Worm (Caenorhabditis elegans) whole organism, late embryonic: Measurements from ENCODE around the gene gpx-2.

Experiments
- C38D4.7 ChIP-seq: fragments of 200-800 bp; sonication (Bioruptor generic); optimal IDR thresholded peaks from 2 replicates; lab custom pipeline; 2018; ENCODE audit warnings: mild to moderate bottlenecking, missing genetic modification characterization, moderate library complexity, missing compliant biosample characterization
- K02D7.2 ChIP-seq: sonication (generic microtip); optimal IDR thresholded peaks from 2 replicates; lab custom pipeline; 2017; ENCODE audit warnings: mild to moderate bottlenecking, missing genetic modification characterization, missing compliant biosample characterization
- T23F11.4 ChIP-seq: fragments of 200-800 bp; sonication (Bioruptor generic); optimal IDR thresholded peaks from 2 replicates; lab custom pipeline; 2018; ENCODE audit warnings: mild to moderate bottlenecking, missing genetic modification characterization, missing compliant biosample characterization
- Y22D7AL.16 ChIP-seq: sonication (generic microtip); optimal IDR thresholded peaks from 2 replicates; lab custom pipeline; 2016; ENCODE audit warnings: missing genetic modification characterization, missing compliant biosample characterization
- ahr-1 ChIP-seq: sonication (generic microtip); optimal IDR thresholded peaks from 2 replicates; lab custom pipeline; 2016; ENCODE audit warnings: missing genetic modification characterization, missing compliant biosample characterization
- ama-1 ChIP-seq: fragments of 150-350 bp; optimal IDR thresholded peaks from 2 replicates; lab custom pipeline; 2014
- ceh-14 ChIP-seq: sonication (generic microtip); optimal IDR thresholded peaks from 2 replicates; lab custom pipeline; 2016; ENCODE audit warnings: missing genotype, missing genetic modification characterization, missing compliant biosample characterization
- ceh-19 ChIP-seq: fragments of 200-800 bp; sonication (Bioruptor generic); optimal IDR thresholded peaks from 2 replicates; lab custom pipeline; 2018; ENCODE audit warnings: mild to moderate bottlenecking, missing genetic modification characterization, missing compliant biosample characterization
- ceh-22 ChIP-seq: sonication (generic microtip); optimal IDR thresholded peaks from 2 replicates; lab custom pipeline; 2017; ENCODE audit warnings: missing biosample characterization, missing genetic modification characterization
- ceh-24 ChIP-seq: sonication (generic microtip); optimal IDR thresholded peaks from 2 replicates; lab custom pipeline; 2016; ENCODE audit warnings: mild to moderate bottlenecking, missing genetic modification characterization, missing compliant biosample characterization
- ceh-31 ChIP-seq: sonication (generic microtip); optimal IDR thresholded peaks from 2 replicates; lab custom pipeline; 2016; ENCODE audit warnings: missing genetic modification characterization, missing compliant biosample characterization
- ceh-34 ChIP-seq: sonication (generic microtip); optimal IDR thresholded peaks from 2 replicates; lab custom pipeline; 2016; ENCODE audit warnings: mild to moderate bottlenecking, missing genetic modification characterization, missing compliant biosample characterization
- ceh-48 ChIP-seq: sonication (generic microtip); optimal IDR thresholded peaks from 2 replicates; lab custom pipeline; 2016; ENCODE audit warnings: missing genetic modification characterization, inconsistent platforms, missing compliant biosample characterization
- ceh-6 ChIP-seq: fragments of 200-800 bp; sonication (Bioruptor generic); optimal IDR thresholded peaks from 2 replicates; lab custom pipeline; 2018; ENCODE audit warnings: mild to moderate bottlenecking, missing genetic modification characterization, missing compliant biosample characterization
- ceh-9 ChIP-seq: sonication (generic microtip); optimal IDR thresholded peaks from 2 replicates; lab custom pipeline; 2016; ENCODE audit warnings: mild to moderate bottlenecking, missing genetic modification characterization, inconsistent platforms, missing compliant biosample characterization
- dmd-4 ChIP-seq: sonication (generic microtip); optimal IDR thresholded peaks from 2 replicates; lab custom pipeline; 2016; ENCODE audit warnings: borderline replicate concordance, missing genetic modification characterization, missing compliant biosample characterization
- ets-4 ChIP-seq: sonication (generic microtip); optimal IDR thresholded peaks from 2 replicates; lab custom pipeline; 2016; ENCODE audit warnings: missing genetic modification characterization, missing compliant biosample characterization
- fkh-10 ChIP-seq: fragments of 150-350 bp; optimal IDR thresholded peaks from 2 replicates; lab custom pipeline; 2014; ENCODE audit warnings: missing biosample characterization, missing genetic modification reagents, missing genetic modification characterization
- hlh-15 ChIP-seq: sonication (generic microtip); optimal IDR thresholded peaks from 2 replicates; lab custom pipeline; 2016; ENCODE audit warnings: missing genetic modification characterization, missing compliant biosample characterization
- hlh-30 ChIP-seq: sonication (generic microtip); optimal IDR thresholded peaks from 2 replicates; lab custom pipeline; 2017; ENCODE audit warnings: antibody characterized with exemption, missing genetic modification characterization, missing compliant biosample characterization; ENCODE audit not compliant: insufficient read depth
- hlh-8 ChIP-seq: sonication (generic microtip); optimal IDR thresholded peaks from 2 replicates; lab custom pipeline; 2016; ENCODE audit warnings: missing genotype, missing genetic modification characterization, missing compliant biosample characterization
- lim-6 ChIP-seq: sonication (generic microtip); optimal IDR thresholded peaks from 2 replicates; lab custom pipeline; 2016; ENCODE audit warnings: missing genetic modification characterization, missing compliant biosample characterization
- nfya-1 ChIP-seq: sonication (generic microtip); optimal IDR thresholded peaks from 2 replicates; lab custom pipeline; 2017; ENCODE audit warnings: missing genetic modification characterization, mild to moderate bottlenecking, missing compliant biosample characterization, antibody characterized with exemption, moderate library complexity
- nhr-11 ChIP-seq: fragments of 150-350 bp; optimal IDR thresholded peaks from 2 replicates; lab custom pipeline; 2014; ENCODE audit warnings: missing biosample characterization, missing genetic modification characterization
- nhr-232 ChIP-seq: sonication (generic microtip); optimal IDR thresholded peaks from 2 replicates; lab custom pipeline; 2016; ENCODE audit warnings: missing genetic modification characterization, missing compliant biosample characterization
- pax-1 ChIP-seq: fragments of 150-350 bp; optimal IDR thresholded peaks from 2 replicates; lab custom pipeline; 2014; ENCODE audit warnings: missing biosample characterization, missing genetic modification characterization
- pha-2 ChIP-seq: sonication (generic microtip); optimal IDR thresholded peaks from 2 replicates; lab custom pipeline; 2017; ENCODE audit warnings: mild to moderate bottlenecking, missing genetic modification characterization, missing compliant biosample characterization
- pha-4 ChIP-seq: fragments of 150-350 bp; optimal IDR thresholded peaks from 2 replicates; lab custom pipeline; 2018; ENCODE audit warnings: missing biosample characterization, missing genetic modification reagents, missing genetic modification characterization
- pqm-1 ChIP-seq: sonication (generic microtip); optimal IDR thresholded peaks from 2 replicates; lab custom pipeline; 2016; ENCODE audit warnings: missing genetic modification characterization, missing compliant biosample characterization
- ref-2 ChIP-seq: sonication (generic microtip); optimal IDR thresholded peaks from 2 replicates; lab custom pipeline; 2016; ENCODE audit warnings: missing genetic modification characterization, missing compliant biosample characterization
- rnt-1 ChIP-seq: sonication (generic microtip); optimal IDR thresholded peaks from 2 replicates; lab custom pipeline; 2016; ENCODE audit warnings: missing genetic modification characterization, missing compliant biosample characterization
- sdc-2 ChIP-seq: sonication (generic microtip); optimal IDR thresholded peaks from 2 replicates; lab custom pipeline; 2016; ENCODE audit warnings: missing genotype, missing genetic modification characterization, missing compliant biosample characterization
- sox-2 ChIP-seq: fragments of 200-800 bp; sonication (Bioruptor generic); IDR thresholded peaks from 2 replicates; pipeline ENCODE4 v1.3.6; 2022; ENCODE audit warnings: missing genetic modification reagents, missing genetic modification characterization, missing compliant biosample characterization
- syd-9 ChIP-seq: sonication (generic microtip); optimal IDR thresholded peaks from 2 replicates; lab custom pipeline; 2016; ENCODE audit warnings: mild to moderate bottlenecking, missing genetic modification characterization, moderate library complexity, missing compliant biosample characterization
- tbx-2 ChIP-seq: sonication (generic microtip); optimal IDR thresholded peaks from 2 replicates; lab custom pipeline; 2016; ENCODE audit warnings: missing genetic modification characterization, missing compliant biosample characterization
- ttx-3 ChIP-seq: sonication (generic microtip); optimal IDR thresholded peaks from 2 replicates; lab custom pipeline; 2016; ENCODE audit warnings: missing genetic modification reagents, missing genetic modification characterization, missing compliant biosample characterization
- unc-42 ChIP-seq: sonication (generic microtip); optimal IDR thresholded peaks from 2 replicates; lab custom pipeline; 2016; ENCODE audit warnings: missing genotype, missing genetic modification characterization, missing compliant biosample characterization
- zip-5 ChIP-seq: sonication (generic microtip); optimal IDR thresholded peaks from 2 replicates; lab custom pipeline; 2016; ENCODE audit warnings: missing genetic modification characterization, missing compliant biosample characterization

Gene gpx-2

DNA sequence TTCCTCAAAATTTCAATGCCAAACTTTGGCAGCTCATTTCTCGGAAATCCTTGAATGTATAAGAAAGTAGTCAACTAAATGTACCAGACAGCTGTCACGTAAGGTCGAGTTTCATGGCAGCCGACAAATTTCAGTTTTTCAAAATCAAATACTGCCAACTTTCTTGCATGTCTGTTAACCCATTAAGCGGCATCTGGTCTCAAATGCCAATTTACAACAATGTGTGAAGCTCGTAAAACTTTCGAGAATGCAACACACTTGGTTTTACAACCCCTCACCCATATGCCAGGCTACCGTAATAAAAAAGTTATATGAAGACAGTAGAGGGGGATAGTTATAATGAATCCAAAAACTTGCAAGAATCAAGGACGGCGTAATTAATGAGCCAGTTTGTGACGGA, 37.0 kb downstream of the gpx-2 start:
- TF ChIP-seq pqm-1 (tag; lab: Kevin White, UChicago) (no peak), ama-1 (lab: Kevin White, UChicago) (no peak), nfya-1 (tag; lab: Kevin White, UChicago) (no peak), ceh-22 (tag; lab: Kevin White, UChicago) (no peak)

DNA sequence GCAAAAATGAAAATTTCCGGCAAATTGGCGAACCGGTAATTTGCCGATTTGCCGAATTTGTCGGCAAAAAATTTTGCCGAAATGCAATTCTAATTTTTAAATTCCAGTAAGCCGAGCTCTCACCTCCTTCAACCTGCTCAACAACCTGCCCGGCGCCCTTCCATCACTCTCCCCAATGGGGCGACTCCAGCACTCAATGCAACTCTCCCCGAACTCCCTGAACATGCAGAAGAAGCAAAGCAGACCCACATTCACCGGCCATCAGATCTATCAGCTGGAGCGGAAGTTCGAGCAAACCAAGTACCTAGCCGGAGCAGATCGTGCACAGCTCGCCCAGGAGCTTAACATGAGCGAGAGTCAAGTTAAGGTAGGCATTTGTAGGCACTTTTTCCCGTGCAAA, 38.1 kb downstream of the gpx-2 start:
- TF ChIP-seq lim-6 (tag; lab: Kevin White, UChicago) (no peak), ceh-6 (no peak), ceh-9 (no peak)

DNA sequence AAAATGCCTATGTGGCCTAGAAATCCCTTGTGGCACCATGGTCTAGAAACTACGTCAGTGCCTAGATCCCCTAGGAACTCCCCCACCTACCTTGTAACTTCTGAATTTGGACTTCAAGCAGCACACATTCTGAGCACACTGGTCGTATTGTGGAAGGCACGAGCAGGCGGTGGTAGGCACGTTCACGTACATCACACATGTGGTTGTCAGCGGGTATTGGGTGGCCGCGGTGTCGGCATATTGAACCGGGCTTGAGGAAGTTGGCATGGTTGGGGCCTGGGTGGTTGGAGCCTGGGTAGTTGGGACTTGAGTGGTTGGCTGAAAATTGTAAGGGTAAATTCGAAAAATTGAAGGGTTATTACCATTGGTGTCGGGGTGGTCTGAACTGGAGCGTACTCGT, 41.2 kb downstream of the gpx-2 start:
- TF ChIP-seq tbx-2 (no peak), ttx-3 (tag; lab: Kevin White, UChicago) (no peak), pha-2 (tag; lab: Kevin White, UChicago) (no peak), fkh-10 (no peak), ceh-6 (no peak), pax-1 (tag; lab: Kevin White, UChicago) (no peak), dmd-4 (no peak), sdc-2 (tag; lab: Kevin White, UChicago) (no peak), ceh-34 (tag; lab: Kevin White, UChicago) (no peak), syd-9 (tag; lab: Kevin White, UChicago) (no peak), hlh-15 (no peak), ceh-19 (GFP tag; lab: Kevin White, UChicago) (no peak), Y22D7AL.16 (no peak), C38D4.7 (GFP tag; lab: Kevin White, UChicago) (no peak), hlh-8 (no peak), ceh-14 (tag; lab: Kevin White, UChicago) (no peak), T23F11.4 (GFP tag; lab: Kevin White, UChicago) (no peak), ets-4 (no peak)

DNA sequence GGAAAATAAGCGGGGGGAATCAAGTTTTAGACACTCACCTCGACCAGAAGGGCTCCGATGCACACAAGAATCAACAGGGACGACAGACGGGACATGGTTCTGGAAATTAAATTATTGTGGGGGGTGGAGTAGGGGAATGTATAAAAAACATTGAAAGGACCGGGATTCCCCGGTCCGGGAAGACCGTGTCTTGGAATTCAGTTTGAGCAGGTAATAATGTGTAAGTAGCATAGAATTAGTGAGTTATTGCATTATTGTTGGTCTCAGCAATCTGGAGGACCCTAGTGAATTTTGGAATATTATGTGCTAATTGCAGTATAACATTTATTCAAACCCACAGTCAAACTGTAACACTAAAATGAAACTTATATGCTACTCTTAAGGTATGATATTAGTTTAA, 43.7 kb downstream of the gpx-2 start, which contains the start of gene R03C1.1:
Gene R03C1.1, minus strand, starts transcription at position 101 of the 400 bp plus-strand sequence.
- TF ChIP-seq ceh-31 (no peak), ceh-24 (no peak), ets-4 (no peak), hlh-8 (no peak), T23F11.4 (GFP tag; lab: Kevin White, UChicago) (no peak), pax-1 (tag; lab: Kevin White, UChicago) (no peak), unc-42 (tag; lab: Kevin White, UChicago) (no peak), rnt-1 (no peak), pqm-1 (tag; lab: Kevin White, UChicago) (no peak), K02D7.2 (tag; lab: Kevin White, UChicago) (no peak), nhr-232 (tag; lab: Kevin White, UChicago) (no peak), ceh-48 (tag; lab: Kevin White, UChicago) (no peak), nhr-11 (no peak), pha-4 (tag; lab: Kevin White, UChicago) (no peak), ahr-1 (tag; lab: Kevin White, UChicago) (no peak), ref-2 (no peak), sox-2 (GFP tag; lab: Robert Waterston, UW) (no peak)

DNA sequence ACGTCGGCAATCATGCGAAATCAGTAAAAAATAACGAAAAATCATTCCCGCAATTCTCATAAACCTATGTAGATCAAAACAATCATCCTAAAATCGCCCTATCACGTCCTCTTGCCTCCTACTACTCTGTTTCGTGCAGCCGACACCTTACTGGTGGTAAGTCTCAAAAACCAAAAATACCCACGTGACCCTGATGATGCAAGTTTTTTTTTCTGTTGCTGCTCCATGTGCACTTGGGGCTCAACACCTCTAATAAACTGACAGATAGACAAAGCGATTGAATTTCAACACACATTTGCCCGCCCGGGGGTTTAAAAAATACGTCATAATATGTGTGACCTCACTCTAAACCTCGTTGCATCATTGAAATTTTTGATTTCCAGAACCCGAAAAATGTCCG, 50.3 kb downstream of the gpx-2 start:
- TF ChIP-seq hlh-30 (tag; lab: Kevin White, UChicago) (peak; percentile 9), zip-5 (tag; lab: Kevin White, UChicago) (no peak)
